Worm (Caenorhabditis elegans): ENCODE results near the gene lsy-2.
A peak's percentile ranks its signal among the peaks of the same experiment; 100 is the strongest.

DNA sequence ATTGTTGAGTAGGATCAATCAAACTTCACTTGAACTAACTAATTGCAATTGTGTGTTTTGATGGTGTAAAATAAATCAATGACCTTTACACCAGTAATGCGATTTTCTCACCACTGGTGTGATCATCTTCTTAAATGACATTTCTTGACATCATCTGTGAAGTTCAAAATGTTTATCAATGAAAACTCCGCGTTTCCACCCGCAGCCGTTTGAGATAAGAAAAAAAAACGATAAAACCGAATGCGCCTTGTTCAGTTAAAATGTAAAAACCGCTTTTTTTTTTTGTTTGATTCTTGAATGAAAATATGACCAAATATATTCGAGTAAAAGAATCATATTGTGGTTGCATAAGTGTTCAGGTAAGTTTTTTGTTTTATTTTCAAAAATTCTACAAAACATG, 37.9 kb upstream of the lsy-2 start, which contains the start of gene Y102A11A.1:
- peak; percentile 48 for TF ChIP-seq elt-2 (tag; optimal IDR thresholded peaks at IDR 0.05)
- TF ChIP-seq lin-14 (GFP tag; optimal IDR thresholded peaks at IDR 0.05): no peak

Measured in whole organism, L1 larva.